Worm (Caenorhabditis elegans): ENCODE results near the gene K05F1.10.
"Not testable (repeated sequence)": the region's sequence is repeated elsewhere in the genome, so short reads cannot be mapped to it uniquely, and the experiment has no call there.

K05F1.10 gene

ce11 chrII:5820282-5820762 is 15.0 kb upstream of the K05F1.10 start, which contains the start of gene ehs-1:
Gene ehs-1, plus strand, starts transcription at chrII:5820712.
- no peak for TF ChIP-seq klf-2 (GFP tag; conservative IDR thresholded peaks at IDR 0.05)
- no peak for TF ChIP-seq ref-1 (GFP tag; conservative IDR thresholded peaks at IDR 0.05)
- no peak for TF ChIP-seq T22C8.4 (GFP tag; IDR thresholded peaks at IDR 0.05)
- TF ChIP-seq med-1 (GFP tag; optimal IDR thresholded peaks at IDR 0.05; ENCODE audit: insufficient read depth) = no peak
- no peak for TF ChIP-seq flt-1 (GFP tag; IDR thresholded peaks at IDR 0.05)
- TF ChIP-seq tab-1 (GFP tag; IDR thresholded peaks at IDR 0.05) = no peak
- no peak for TF ChIP-seq ztf-29 (GFP tag; IDR thresholded peaks at IDR 0.05)
- no peak for TF ChIP-seq cog-1 (tag; optimal IDR thresholded peaks at IDR 0.05)
- TF ChIP-seq ztf-23 (GFP tag; IDR thresholded peaks at IDR 0.05) = no peak

DNA sequence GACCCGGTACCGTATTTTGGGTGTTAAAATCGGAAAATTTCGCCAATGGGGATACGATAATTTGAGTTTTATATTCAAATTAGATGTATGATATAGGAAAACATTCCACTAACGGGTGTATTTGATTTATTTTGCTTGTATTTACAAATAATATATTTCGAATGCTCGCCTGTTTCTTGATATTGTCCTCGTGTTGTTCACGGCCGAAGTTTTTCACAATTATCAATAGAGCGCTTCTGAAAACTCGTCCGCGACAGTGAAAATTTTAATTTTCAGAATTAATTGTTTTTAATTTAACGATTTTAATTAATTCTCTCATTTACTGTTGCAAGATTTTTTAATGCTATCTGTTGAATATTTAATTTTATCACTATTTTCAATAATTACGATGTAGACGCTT is 14.4 kb upstream of the K05F1.10 start:
- TF ChIP-seq klf-2 (GFP tag; conservative IDR thresholded peaks at IDR 0.05) (no peak), ztf-23 (GFP tag; IDR thresholded peaks at IDR 0.05) (0 out of 2 replicates have a peak, but pooled peaks have one; percentile 48), flt-1 (GFP tag; IDR thresholded peaks at IDR 0.05) (peak; percentile 52; the same call in 1 of the 2 replicates)

ce11 chrII:5818298-5818697 is 13.0 kb upstream of the K05F1.10 start, which contains the start of gene ZK1248.4:
Gene ZK1248.4, plus strand, starts transcription at chrII:5818598.
- TF ChIP-seq med-1 (GFP tag; optimal IDR thresholded peaks at IDR 0.05; ENCODE audit: insufficient read depth) (no peak), tab-1 (GFP tag; IDR thresholded peaks at IDR 0.05) (no peak), ztf-23 (GFP tag; IDR thresholded peaks at IDR 0.05) (no peak), flt-1 (GFP tag; IDR thresholded peaks at IDR 0.05) (no peak), ztf-29 (GFP tag; IDR thresholded peaks at IDR 0.05) (no peak), klf-2 (GFP tag; conservative IDR thresholded peaks at IDR 0.05) (no peak), ref-1 (GFP tag; conservative IDR thresholded peaks at IDR 0.05) (no peak), T22C8.4 (GFP tag; IDR thresholded peaks at IDR 0.05) (no peak), cog-1 (tag; optimal IDR thresholded peaks at IDR 0.05) (no peak)

ce11 chrII:5816346-5816745 is 11.1 kb upstream of the K05F1.10 start, which contains the start of gene ZK1248.20:
Gene ZK1248.20, plus strand, starts transcription at chrII:5816646.
- TF ChIP-seq flt-1 (GFP tag; IDR thresholded peaks at IDR 0.05) = no peak
- no peak for TF ChIP-seq ztf-23 (GFP tag; IDR thresholded peaks at IDR 0.05)
- no peak for TF ChIP-seq tab-1 (GFP tag; IDR thresholded peaks at IDR 0.05)
- TF ChIP-seq cog-1 (tag; optimal IDR thresholded peaks at IDR 0.05) = no peak
- TF ChIP-seq klf-2 (GFP tag; conservative IDR thresholded peaks at IDR 0.05) = no peak
- TF ChIP-seq med-1 (GFP tag; optimal IDR thresholded peaks at IDR 0.05; ENCODE audit: insufficient read depth) = no peak
- no peak for TF ChIP-seq ref-1 (GFP tag; conservative IDR thresholded peaks at IDR 0.05)
- no peak for TF ChIP-seq T22C8.4 (GFP tag; IDR thresholded peaks at IDR 0.05)
- TF ChIP-seq ztf-29 (GFP tag; IDR thresholded peaks at IDR 0.05) = no peak

ce11 chrII:5815382-5815781 is 10.1 kb upstream of the K05F1.10 start, which contains the start of gene wago-5:
Gene wago-5, minus strand, starts transcription at chrII:5815482.
- TF ChIP-seq ref-1 (GFP tag; conservative IDR thresholded peaks at IDR 0.05); cog-1 (tag; optimal IDR thresholded peaks at IDR 0.05); klf-2 (GFP tag; conservative IDR thresholded peaks at IDR 0.05): not testable (repeated sequence)

DNA sequence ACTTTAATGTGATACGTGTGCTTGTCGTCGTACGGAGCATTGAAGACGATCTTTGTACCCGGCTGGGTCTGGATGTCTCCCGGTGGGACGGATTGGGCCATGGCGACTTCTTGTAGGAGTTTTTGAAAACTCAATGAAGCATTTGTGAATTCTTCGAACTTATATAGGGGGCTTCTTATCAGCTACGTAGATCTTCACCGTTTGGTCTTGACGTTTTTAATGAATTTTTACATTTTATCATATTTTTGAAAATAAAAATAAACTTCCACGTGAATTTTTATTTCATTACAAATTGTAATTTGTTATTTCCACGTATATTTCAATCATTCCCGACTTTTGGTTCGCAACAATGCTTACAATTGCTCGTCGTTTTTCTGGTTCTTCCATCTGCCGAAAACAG is 5.0 kb upstream of the K05F1.10 start, which contains the start of the genes msp-64 and ZK1248.5:
msp-64 (minus strand) TSS at position 101 of the 400 bp plus-strand sequence.
ZK1248.5 (plus strand) TSS at position 285 of the 400 bp plus-strand sequence.
- no peak for TF ChIP-seq ztf-23 (GFP tag; IDR thresholded peaks at IDR 0.05)
- TF ChIP-seq med-1 (GFP tag; optimal IDR thresholded peaks at IDR 0.05; ENCODE audit: insufficient read depth) = no peak
- no peak for TF ChIP-seq tab-1 (GFP tag; IDR thresholded peaks at IDR 0.05)
- no peak for TF ChIP-seq T22C8.4 (GFP tag; IDR thresholded peaks at IDR 0.05)
- TF ChIP-seq flt-1 (GFP tag; IDR thresholded peaks at IDR 0.05) = no peak
- TF ChIP-seq klf-2 (GFP tag; conservative IDR thresholded peaks at IDR 0.05) = no peak
- TF ChIP-seq cog-1 (tag; optimal IDR thresholded peaks at IDR 0.05) = no peak
- no peak for TF ChIP-seq ref-1 (GFP tag; conservative IDR thresholded peaks at IDR 0.05)
- no peak for TF ChIP-seq ztf-29 (GFP tag; IDR thresholded peaks at IDR 0.05)

ce11 chrII:5806563-5806962 is 1.3 kb upstream of the K05F1.10 start:
- TF ChIP-seq flt-1 (GFP tag; IDR thresholded peaks at IDR 0.05) (no peak), klf-2 (GFP tag; conservative IDR thresholded peaks at IDR 0.05) (no peak), cog-1 (tag; optimal IDR thresholded peaks at IDR 0.05) (no peak), T22C8.4 (GFP tag; IDR thresholded peaks at IDR 0.05) (no peak), tab-1 (GFP tag; IDR thresholded peaks at IDR 0.05) (no peak), med-1 (GFP tag; optimal IDR thresholded peaks at IDR 0.05; ENCODE audit: insufficient read depth) (no peak), ztf-23 (GFP tag; IDR thresholded peaks at IDR 0.05) (no peak), ztf-29 (GFP tag; IDR thresholded peaks at IDR 0.05) (no peak), ref-1 (GFP tag; conservative IDR thresholded peaks at IDR 0.05) (no peak)

DNA sequence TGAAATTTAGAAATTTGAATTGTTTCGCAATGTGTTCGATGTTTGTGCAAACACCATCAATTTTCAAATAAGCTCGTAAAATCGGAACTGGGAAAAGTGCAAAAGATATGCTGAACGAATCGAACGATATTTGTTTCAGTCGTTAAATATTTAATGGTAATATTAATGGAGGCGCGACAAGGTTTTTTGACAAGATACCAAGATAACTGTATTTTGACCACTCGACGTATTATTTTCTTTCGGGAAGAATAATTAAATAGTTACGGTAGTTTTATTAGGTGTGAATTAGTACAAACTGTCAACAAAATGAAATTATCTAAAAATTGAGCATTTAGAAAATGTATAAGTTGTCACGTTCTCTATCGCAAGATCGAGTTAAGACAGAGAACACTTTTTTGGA is 985 bp downstream of the K05F1.10 start:
- TF ChIP-seq ztf-23 (GFP tag; IDR thresholded peaks at IDR 0.05) (no peak), T22C8.4 (GFP tag; IDR thresholded peaks at IDR 0.05) (no peak), tab-1 (GFP tag; IDR thresholded peaks at IDR 0.05) (no peak), ztf-29 (GFP tag; IDR thresholded peaks at IDR 0.05) (no peak), cog-1 (tag; optimal IDR thresholded peaks at IDR 0.05) (no peak), ref-1 (GFP tag; conservative IDR thresholded peaks at IDR 0.05) (no peak), klf-2 (GFP tag; conservative IDR thresholded peaks at IDR 0.05) (no peak), flt-1 (GFP tag; IDR thresholded peaks at IDR 0.05) (no peak), med-1 (GFP tag; optimal IDR thresholded peaks at IDR 0.05; ENCODE audit: insufficient read depth) (no peak)

DNA sequence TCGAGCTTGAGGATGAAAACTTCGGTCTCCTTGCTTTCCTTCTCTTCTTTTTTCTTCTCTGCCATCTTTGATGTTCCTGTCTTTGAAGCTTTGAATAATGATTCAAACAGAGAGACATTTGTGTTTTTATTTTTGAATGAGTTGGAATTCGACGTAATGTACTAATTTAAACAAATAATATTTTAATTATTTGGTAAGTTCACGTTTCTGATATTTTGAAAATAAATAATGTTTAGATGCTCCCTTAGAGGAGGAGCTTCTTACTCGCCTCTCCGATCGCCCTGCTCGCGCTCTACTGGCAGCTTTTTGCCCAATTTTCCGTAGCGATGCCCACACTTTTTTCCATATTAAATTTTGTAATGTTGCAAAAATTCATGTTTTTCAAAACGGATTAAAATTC is 4.2 kb downstream of the K05F1.10 start, which contains the start of the genes K05F1.9 and K05F1.1:
K05F1.9 (minus strand) TSS at position 101 of the 400 bp plus-strand sequence.
K05F1.1 (plus strand) TSS at position 308 of the 400 bp plus-strand sequence.
- TF ChIP-seq ztf-29 (GFP tag; IDR thresholded peaks at IDR 0.05) (no peak), flt-1 (GFP tag; IDR thresholded peaks at IDR 0.05) (no peak), ref-1 (GFP tag; conservative IDR thresholded peaks at IDR 0.05) (no peak), klf-2 (GFP tag; conservative IDR thresholded peaks at IDR 0.05) (no peak), T22C8.4 (GFP tag; IDR thresholded peaks at IDR 0.05) (no peak), ztf-23 (GFP tag; IDR thresholded peaks at IDR 0.05) (no peak)

DNA sequence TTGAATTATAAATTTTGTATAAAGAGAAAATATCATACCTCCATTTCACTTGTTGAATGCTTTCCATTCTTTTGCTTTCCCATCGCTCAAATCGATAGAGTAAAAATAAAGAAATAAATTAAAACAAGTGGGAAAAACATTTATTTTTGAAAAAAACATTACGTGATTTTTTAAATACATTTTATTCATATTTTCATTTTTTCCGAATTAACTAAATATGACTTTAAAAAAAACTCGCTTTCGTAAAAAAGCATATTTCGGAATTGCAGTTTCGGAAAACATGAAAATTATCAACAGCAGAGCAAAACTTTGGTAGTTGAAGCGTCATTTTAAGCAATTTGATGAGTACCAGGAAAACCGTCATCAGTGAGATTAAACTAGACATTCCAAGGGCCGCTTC is 5.7 kb downstream of the K05F1.10 start, which contains the start of gene K05F1.8:
K05F1.8 (minus strand) TSS at position 101 of the 400 bp plus-strand sequence.
- TF ChIP-seq cog-1 (tag; optimal IDR thresholded peaks at IDR 0.05) = no peak
- no peak for TF ChIP-seq klf-2 (GFP tag; conservative IDR thresholded peaks at IDR 0.05)
- no peak for TF ChIP-seq tab-1 (GFP tag; IDR thresholded peaks at IDR 0.05)
- no peak for TF ChIP-seq ref-1 (GFP tag; conservative IDR thresholded peaks at IDR 0.05)
- no peak for TF ChIP-seq ztf-23 (GFP tag; IDR thresholded peaks at IDR 0.05)
- no peak for TF ChIP-seq T22C8.4 (GFP tag; IDR thresholded peaks at IDR 0.05)
- TF ChIP-seq ztf-29 (GFP tag; IDR thresholded peaks at IDR 0.05) = no peak
- no peak for TF ChIP-seq med-1 (GFP tag; optimal IDR thresholded peaks at IDR 0.05; ENCODE audit: insufficient read depth)
- no peak for TF ChIP-seq flt-1 (GFP tag; IDR thresholded peaks at IDR 0.05)

Data from whole organism, midembryonic.